Worm (Caenorhabditis elegans) whole organism, late embryonic: ENCODE results near the gene bus-8A.

Experiments
- ama-1 ChIP-seq: fragments of 150-350 bp; optimal IDR thresholded peaks from 2 replicates; lab custom pipeline; 2014
- ceh-14 ChIP-seq: sonication (generic microtip); optimal IDR thresholded peaks from 2 replicates; lab custom pipeline; 2016; ENCODE audit warnings: missing genotype, missing genetic modification characterization, missing compliant biosample characterization
- ceh-31 ChIP-seq: sonication (generic microtip); optimal IDR thresholded peaks from 2 replicates; lab custom pipeline; 2016; ENCODE audit warnings: missing genetic modification characterization, missing compliant biosample characterization
- fkh-10 ChIP-seq: fragments of 150-350 bp; optimal IDR thresholded peaks from 2 replicates; lab custom pipeline; 2014; ENCODE audit warnings: missing biosample characterization, missing genetic modification reagents, missing genetic modification characterization
- hlh-30 ChIP-seq: sonication (generic microtip); optimal IDR thresholded peaks from 2 replicates; lab custom pipeline; 2017; ENCODE audit warnings: antibody characterized with exemption, missing genetic modification characterization, missing compliant biosample characterization; ENCODE audit not compliant: insufficient read depth
- lim-6 ChIP-seq: sonication (generic microtip); optimal IDR thresholded peaks from 2 replicates; lab custom pipeline; 2016; ENCODE audit warnings: missing genetic modification characterization, missing compliant biosample characterization
- pha-4 ChIP-seq: fragments of 150-350 bp; optimal IDR thresholded peaks from 2 replicates; lab custom pipeline; 2018; ENCODE audit warnings: missing biosample characterization, missing genetic modification reagents, missing genetic modification characterization

- TF ChIP-seq ama-1 (lab: Kevin White, UChicago): no peak
- no peak for TF ChIP-seq ceh-31 (tag; lab: Kevin White, UChicago)
- no peak for TF ChIP-seq pha-4 (tag; lab: Kevin White, UChicago)
- no peak for TF ChIP-seq hlh-30 (tag; lab: Kevin White, UChicago)
- TF ChIP-seq lim-6 (tag; lab: Kevin White, UChicago): no peak
- TF ChIP-seq fkh-10: no peak
- no peak for TF ChIP-seq ceh-14 (tag; lab: Kevin White, UChicago)
Observed at ce11 chrX:5447381-5447780, 45.3 kb upstream of the bus-8A start.
